Worm (Caenorhabditis elegans) whole organism, mixed stage, embryonic: Measurements from ENCODE around the gene twk-44.
A peak's percentile ranks its signal among the peaks of the same experiment; 100 is the strongest.

Experiments used
- M03D4.4 ChIP-seq: sonication (generic microtip); optimal IDR thresholded peaks from 2 replicates; lab custom pipeline; 2017; ENCODE audit warnings: mild to moderate bottlenecking, missing genetic modification characterization, missing compliant biosample characterization
- bed-3 ChIP-seq: fragments of 200-800 bp; sonication (Bioruptor generic); optimal IDR thresholded peaks from 3 replicates; lab custom pipeline; 2018; ENCODE audit warnings: mild to moderate bottlenecking, missing genetic modification characterization, moderate library complexity, missing compliant biosample characterization
- blmp-1 ChIP-seq: fragments of 150-350 bp; optimal IDR thresholded peaks from 2 replicates; lab custom pipeline; 2014; ENCODE audit warnings: missing biosample characterization, missing genetic modification characterization
- ceh-39 ChIP-seq: fragments of 150-350 bp; optimal IDR thresholded peaks from 2 replicates; lab custom pipeline; 2014; ENCODE audit warnings: missing biosample characterization, missing genetic modification characterization
- ceh-43 ChIP-seq: fragments of 200-800 bp; sonication (Bioruptor generic); optimal IDR thresholded peaks from 2 replicates; lab custom pipeline; 2018; ENCODE audit warnings: mild to moderate bottlenecking, missing genetic modification characterization, moderate library complexity, missing compliant biosample characterization
- ceh-83 ChIP-seq: fragments of 200-800 bp; sonication (Bioruptor generic); optimal IDR thresholded peaks from 2 replicates; lab custom pipeline; 2018; ENCODE audit warnings: mild to moderate bottlenecking, missing genetic modification characterization, missing compliant biosample characterization
- ces-1 ChIP-seq: fragments of 150-350 bp; optimal IDR thresholded peaks from 2 replicates; lab custom pipeline; 2014; ENCODE audit warnings: missing biosample characterization, missing genetic modification reagents, missing genetic modification characterization
- drap-1 ChIP-seq: fragments of 200-800 bp; sonication (Bioruptor generic); optimal IDR thresholded peaks from 3 replicates; lab custom pipeline; 2018; ENCODE audit warnings: mild to moderate bottlenecking, missing genetic modification characterization, missing compliant biosample characterization
- elt-1 ChIP-seq: sonication (generic microtip); optimal IDR thresholded peaks from 2 replicates; lab custom pipeline; 2017; ENCODE audit warnings: missing genetic modification characterization, mild to moderate bottlenecking, missing compliant biosample characterization, antibody characterized with exemption, moderate library complexity, borderline replicate concordance; ENCODE audit not compliant: insufficient read depth
- elt-3 ChIP-seq: fragments of 150-350 bp; optimal IDR thresholded peaks from 2 replicates; lab custom pipeline; 2014; ENCODE audit warnings: missing biosample characterization, missing genetic modification characterization
- flh-1 ChIP-seq: fragments of 200-800 bp; sonication (Bioruptor generic); optimal IDR thresholded peaks from 2 replicates; lab custom pipeline; 2018; ENCODE audit warnings: mild to moderate bottlenecking, missing genetic modification characterization, moderate library complexity, missing compliant biosample characterization
- ham-2 ChIP-seq: fragments of 200-800 bp; sonication (Bioruptor generic); optimal IDR thresholded peaks from 2 replicates; lab custom pipeline; 2018; ENCODE audit warnings: mild to moderate bottlenecking, missing genetic modification characterization, missing compliant biosample characterization
- hlh-1 ChIP-seq: fragments of 150-350 bp; optimal IDR thresholded peaks from 2 replicates; lab custom pipeline; 2014; ENCODE audit warnings: missing biosample characterization, missing genetic modification reagents, missing genetic modification characterization
- lin-13 ChIP-seq: fragments of 150-350 bp; optimal IDR thresholded peaks from 2 replicates; lab custom pipeline; 2014; ENCODE audit warnings: missing biosample characterization, missing genetic modification characterization
- lin-32 ChIP-seq: fragments of 200-800 bp; sonication (Bioruptor generic); optimal IDR thresholded peaks from 2 replicates; lab custom pipeline; 2018; ENCODE audit warnings: mild to moderate bottlenecking, missing genetic modification characterization, missing compliant biosample characterization
- lsy-2 ChIP-seq: fragments of 150-350 bp; optimal IDR thresholded peaks from 2 replicates; lab custom pipeline; 2014; ENCODE audit warnings: missing biosample characterization, missing genetic modification characterization
- mab-5 ChIP-seq: fragments of 150-350 bp; optimal IDR thresholded peaks from 2 replicates; lab custom pipeline; 2014; ENCODE audit warnings: missing biosample characterization, missing genetic modification characterization
- mep-1 ChIP-seq: fragments of 150-350 bp; optimal IDR thresholded peaks from 2 replicates; lab custom pipeline; 2017; ENCODE audit warnings: missing biosample characterization, missing genetic modification reagents, missing genetic modification characterization, inconsistent platforms
- mls-2 ChIP-seq: sonication (generic microtip); optimal IDR thresholded peaks from 2 replicates; lab custom pipeline; 2016; ENCODE audit warnings: mild to moderate bottlenecking, missing genetic modification characterization, moderate library complexity, missing compliant biosample characterization
- nhr-12 ChIP-seq: fragments of 150-350 bp; optimal IDR thresholded peaks from 2 replicates; lab custom pipeline; 2014; ENCODE audit warnings: missing biosample characterization, missing genetic modification characterization
- nhr-2 ChIP-seq: fragments of 150-350 bp; optimal IDR thresholded peaks from 2 replicates; lab custom pipeline; 2014; ENCODE audit warnings: missing biosample characterization, missing genetic modification characterization
- nhr-237 ChIP-seq: fragments of 150-350 bp; optimal IDR thresholded peaks from 2 replicates; lab custom pipeline; 2014; ENCODE audit warnings: missing biosample characterization, missing genetic modification characterization
- nhr-76 ChIP-seq: sonication (generic microtip); optimal IDR thresholded peaks from 2 replicates; lab custom pipeline; 2017; ENCODE audit warnings: missing biosample characterization, missing genetic modification characterization
- pha-4 ChIP-seq: fragments of 150-350 bp; optimal IDR thresholded peaks from 2 replicates; lab custom pipeline; 2018; ENCODE audit warnings: missing biosample characterization, missing genetic modification reagents, missing genetic modification characterization
- sem-2 ChIP-seq: fragments of 200-800 bp; sonication (Bioruptor generic); optimal IDR thresholded peaks from 2 replicates; lab custom pipeline; 2018; ENCODE audit warnings: mild to moderate bottlenecking, missing genetic modification characterization, missing compliant biosample characterization
- snpc-4 ChIP-seq: fragments of 150-350 bp; optimal IDR thresholded peaks from 2 replicates; lab custom pipeline; 2014; ENCODE audit warnings: missing biosample characterization, missing genetic modification characterization
- sptf-1 ChIP-seq: sonication (generic microtip); optimal IDR thresholded peaks from 2 replicates; lab custom pipeline; 2017; ENCODE audit warnings: mild to moderate bottlenecking, missing genetic modification characterization, moderate library complexity, missing compliant biosample characterization
- tbx-8 ChIP-seq: fragments of 200-800 bp; sonication (Bioruptor generic); optimal IDR thresholded peaks from 2 replicates; lab custom pipeline; 2018; ENCODE audit warnings: mild to moderate bottlenecking, missing genetic modification characterization, moderate library complexity, missing compliant biosample characterization
- unc-120 ChIP-seq: sonication (generic microtip); optimal IDR thresholded peaks from 2 replicates; lab custom pipeline; 2017; ENCODE audit warnings: missing genetic modification characterization, missing compliant biosample characterization; ENCODE audit not compliant: poor library complexity, severe bottlenecking
- unc-39 ChIP-seq: fragments of 150-350 bp; optimal IDR thresholded peaks from 2 replicates; lab custom pipeline; 2014; ENCODE audit warnings: missing biosample characterization, missing genetic modification characterization
- zip-8 ChIP-seq: fragments of 150-350 bp; optimal IDR thresholded peaks from 2 replicates; lab custom pipeline; 2014; ENCODE audit warnings: missing biosample characterization, missing genetic modification characterization
- ztf-11 ChIP-seq: fragments of 150-350 bp; optimal IDR thresholded peaks from 2 replicates; lab custom pipeline; 2014; ENCODE audit warnings: missing biosample characterization, missing genetic modification characterization

Gene twk-44

ce11 chrX:11603234-11604108 lies 23.4 kb downstream of the twk-44 start:
- TF ChIP-seq tbx-8 (no peak), lsy-2 (tag; lab: Kevin White, UChicago) (no peak), ceh-83 (GFP tag; lab: Kevin White, UChicago) (peak; percentile 54), sptf-1 (tag; lab: Kevin White, UChicago) (peak; percentile 23), unc-39 (tag; lab: Kevin White, UChicago) (no peak), nhr-12 (no peak), sem-2 (GFP tag; lab: Kevin White, UChicago) (no peak), ces-1 (peak; percentile 61), mls-2 (tag; lab: Kevin White, UChicago) (no peak), elt-1 (no peak), lin-32 (GFP tag; lab: Kevin White, UChicago) (no peak), nhr-2 (tag; lab: Kevin White, UChicago) (no peak), blmp-1 (no peak), flh-1 (GFP tag; lab: Kevin White, UChicago) (no peak)

ce11 chrX:11600488-11601106 lies 26.3 kb downstream of the twk-44 start:
- peak; percentile 82 for TF ChIP-seq ham-2 (GFP tag; lab: Kevin White, UChicago)
- TF ChIP-seq bed-3 (GFP tag; lab: Kevin White, UChicago) = no peak
- TF ChIP-seq mab-5 (tag; lab: Kevin White, UChicago) = no peak
- peak; percentile 12 for TF ChIP-seq mep-1 (tag; lab: Kevin White, UChicago)
- peak; percentile 29 for TF ChIP-seq pha-4
- peak; percentile 1 for TF ChIP-seq drap-1 (GFP tag; lab: Kevin White, UChicago)

- no peak for TF ChIP-seq hlh-1
- peak; percentile 24 for TF ChIP-seq ces-1
- TF ChIP-seq, all 35 proteins: peak for 1
These were observed 28.1 kb downstream of the twk-44 start for ce11 chrX:11598839-11599238.

ce11 chrX:11596876-11597275 lies 30.0 kb downstream of the twk-44 start:
- no peak for TF ChIP-seq snpc-4 (tag; lab: Kevin White, UChicago)
- TF ChIP-seq blmp-1 = no peak
- TF ChIP-seq nhr-237 (tag; lab: Kevin White, UChicago) = no peak
- no peak for TF ChIP-seq elt-3 (tag; lab: Kevin White, UChicago)

ce11 chrX:11592539-11592938 lies 34.4 kb downstream of the twk-44 start:
- TF ChIP-seq ztf-11 (tag; lab: Kevin White, UChicago) (no peak), snpc-4 (tag; lab: Kevin White, UChicago) (no peak), nhr-76 (no peak), lin-13 (no peak), blmp-1 (no peak), lsy-2 (tag; lab: Kevin White, UChicago) (no peak)
- TF ChIP-seq, all 35 proteins: peak for 0

- TF ChIP-seq lin-13 (no peak), unc-120 (tag; lab: Kevin White, UChicago) (no peak), sptf-1 (tag; lab: Kevin White, UChicago) (no peak), ceh-43 (GFP tag; lab: Kevin White, UChicago) (no peak), nhr-237 (tag; lab: Kevin White, UChicago) (no peak), zip-8 (tag; lab: Kevin White, UChicago) (no peak), ceh-39 (no peak), drap-1 (GFP tag; lab: Kevin White, UChicago) (no peak), nhr-2 (tag; lab: Kevin White, UChicago) (no peak), M03D4.4 (no peak), ces-1 (no peak), tbx-8 (no peak), mep-1 (tag; lab: Kevin White, UChicago) (no peak)
These were observed 35.3 kb downstream of the twk-44 start, which contains the start of gene F52D10.2 for ce11 chrX:11591620-11592019. Gene F52D10.2, minus strand, starts transcription at chrX:11591720.
